Worm (Caenorhabditis elegans): ENCODE results near the gene Y75B12B.13.

The Y75B12B.13 gene

ce11 chrV:15190903-15191302 is 2.9 kb downstream of the Y75B12B.13 start, which contains the start of gene Y75B12B.11 (continued):
- TF ChIP-seq nhr-232 (tag; optimal IDR thresholded peaks at IDR 0.05), result peak; percentile 84
- TF ChIP-seq hlh-15 (tag; optimal IDR thresholded peaks at IDR 0.05), result peak; percentile 80
- peak; percentile 86 for TF ChIP-seq dmd-4 (tag; optimal IDR thresholded peaks at IDR 0.05; ENCODE audit: borderline replicate concordance)
- peak; percentile 82 for TF ChIP-seq elt-4 (tag; optimal IDR thresholded peaks at IDR 0.05)
- peak; percentile 82 for TF ChIP-seq fax-1 (tag; optimal IDR thresholded peaks at IDR 0.05)
- peak; percentile 75 for TF ChIP-seq ceh-31 (tag; optimal IDR thresholded peaks at IDR 0.05)
- TF ChIP-seq pax-1 (tag; optimal IDR thresholded peaks at IDR 0.05), result no peak
- peak; percentile 93 for TF ChIP-seq ceh-14 (tag; optimal IDR thresholded peaks at IDR 0.05)
- TF ChIP-seq unc-3 (GFP tag; conservative IDR thresholded peaks at IDR 0.05), result peak; percentile 54; the same call in 1 of the 2 replicates
- peak; percentile 71 for TF ChIP-seq unc-3 (tag; optimal IDR thresholded peaks at IDR 0.05)
- peak; percentile 77 for TF ChIP-seq Y22D7AL.16 (tag; optimal IDR thresholded peaks at IDR 0.05)
- peak; percentile 82 for TF ChIP-seq ceh-30 (tag; optimal IDR thresholded peaks at IDR 0.05)
- TF ChIP-seq nfya-1 (tag; optimal IDR thresholded peaks at IDR 0.05), result peak; percentile 70
- peak; percentile 69 for TF ChIP-seq ets-4 (tag; optimal IDR thresholded peaks at IDR 0.05)
- peak; percentile 68 for TF ChIP-seq ceh-9 (tag; optimal IDR thresholded peaks at IDR 0.05)
- peak; percentile 90 for TF ChIP-seq pha-2 (tag; optimal IDR thresholded peaks at IDR 0.05)
- peak; percentile 87 for TF ChIP-seq ceh-6 (GFP tag; optimal IDR thresholded peaks at IDR 0.05)

DNA sequence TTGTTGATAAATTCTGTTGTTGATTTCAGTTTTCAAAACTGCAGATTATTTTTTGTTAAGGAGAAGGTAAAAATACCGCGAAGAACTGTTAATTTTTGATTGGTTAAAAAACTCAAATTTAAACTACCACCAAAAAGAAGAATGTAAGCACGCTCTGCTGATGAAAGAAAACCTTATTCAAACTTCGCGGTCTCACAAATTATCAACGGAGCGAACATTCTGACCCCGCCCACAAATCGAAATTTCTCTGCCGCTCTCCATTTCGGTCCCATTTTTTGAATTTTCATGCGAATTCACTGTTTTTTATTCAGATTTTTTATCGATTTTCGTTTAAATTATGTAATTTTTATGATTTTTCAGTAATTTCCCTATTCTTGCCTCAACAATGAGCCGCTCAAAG is 4.2 kb downstream of the Y75B12B.13 start, which contains the start of gene cyn-3:
Gene cyn-3 (plus strand): TSS at position 361 of the 400 bp plus-strand sequence.
- TF ChIP-seq ref-2 (tag; optimal IDR thresholded peaks at IDR 0.05) (no peak), zip-5 (tag; optimal IDR thresholded peaks at IDR 0.05) (no peak), ceh-24 (tag; optimal IDR thresholded peaks at IDR 0.05) (no peak), tbx-7 (tag; optimal IDR thresholded peaks at IDR 0.05) (no peak), elt-2 (tag; optimal IDR thresholded peaks at IDR 0.05) (no peak), ztf-16 (tag; optimal IDR thresholded peaks at IDR 0.05) (no peak), hlh-6 (tag; optimal IDR thresholded peaks at IDR 0.05) (no peak), ceh-48 (tag; optimal IDR thresholded peaks at IDR 0.05) (peak; percentile 30), fkh-6 (tag; optimal IDR thresholded peaks at IDR 0.05) (no peak), lim-6 (tag; optimal IDR thresholded peaks at IDR 0.05) (no peak), ceh-22 (tag; optimal IDR thresholded peaks at IDR 0.05) (no peak), hlh-30 (tag; optimal IDR thresholded peaks at IDR 0.05; ENCODE audit: insufficient read depth) (no peak), nhr-11 (tag; optimal IDR thresholded peaks at IDR 0.05) (no peak), pat-9 (tag; optimal IDR thresholded peaks at IDR 0.05) (no peak), unc-42 (tag; optimal IDR thresholded peaks at IDR 0.05) (peak; percentile 76), lin-11 (tag; optimal IDR thresholded peaks at IDR 0.05) (no peak), hlh-8 (tag; optimal IDR thresholded peaks at IDR 0.05) (no peak), eyg-1 (tag; optimal IDR thresholded peaks at IDR 0.05) (no peak), fkh-10 (GFP tag; optimal IDR thresholded peaks at IDR 0.05) (no peak), ceh-34 (tag; optimal IDR thresholded peaks at IDR 0.05) (no peak), ceh-30 (tag; optimal IDR thresholded peaks at IDR 0.05) (no peak), ceh-2 (tag; optimal IDR thresholded peaks at IDR 0.05) (no peak), pros-1 (tag; optimal IDR thresholded peaks at IDR 0.05) (peak; percentile 12), pax-1 (tag; optimal IDR thresholded peaks at IDR 0.05) (no peak), ahr-1 (tag; optimal IDR thresholded peaks at IDR 0.05) (no peak), ceh-6 (GFP tag; optimal IDR thresholded peaks at IDR 0.05) (no peak), ceh-14 (tag; optimal IDR thresholded peaks at IDR 0.05) (no peak), npax-4 (tag; optimal IDR thresholded peaks at IDR 0.05) (no peak), sox-2 (GFP tag; IDR thresholded peaks at IDR 0.05) (no peak), ceh-31 (tag; optimal IDR thresholded peaks at IDR 0.05) (peak; percentile 63), fax-1 (tag; optimal IDR thresholded peaks at IDR 0.05) (no peak), dve-1 (tag; optimal IDR thresholded peaks at IDR 0.05) (peak; percentile 58), ama-1 (optimal IDR thresholded peaks at IDR 0.05) (no peak), unc-55 (GFP tag; optimal IDR thresholded peaks at IDR 0.05) (peak; percentile 40), elt-4 (tag; optimal IDR thresholded peaks at IDR 0.05) (no peak), pha-4 (tag; optimal IDR thresholded peaks at IDR 0.05) (no peak), che-1 (tag; optimal IDR thresholded peaks at IDR 0.05) (no peak), unc-86 (tag; optimal IDR thresholded peaks at IDR 0.05) (no peak), T23F11.4 (GFP tag; optimal IDR thresholded peaks at IDR 0.05) (no peak), sdc-2 (tag; optimal IDR thresholded peaks at IDR 0.05) (no peak), rnt-1 (tag; optimal IDR thresholded peaks at IDR 0.05) (no peak), madf-2 (tag; optimal IDR thresholded peaks at IDR 0.05) (no peak), tbx-2 (tag; optimal IDR thresholded peaks at IDR 0.05) (peak; percentile 16)
